Fruit fly (Drosophila melanogaster) whole organism, adult: ENCODE data around the gene CG5096.
A peak's percentile ranks its signal among the peaks of the same experiment; 100 is the strongest.

ENCODE experiments used
- CG11617 ChIP-seq: fragments of 200-800 bp; sonication (Bioruptor generic); optimal IDR thresholded peaks from 2 replicates; lab custom pipeline; 2017; ENCODE audit warnings: mild to moderate bottlenecking, missing biosample characterization, missing genetic modification reagents, missing genetic modification characterization
- CG12768 ChIP-seq: fragments of 200-800 bp; sonication (Bioruptor generic); optimal IDR thresholded peaks from 2 replicates; lab custom pipeline; 2017; ENCODE audit warnings: missing biosample characterization, missing genetic modification characterization, mild to moderate bottlenecking, moderate library complexity, missing genetic modification reagents
- CG14711 ChIP-seq: fragments of 200-800 bp; sonication (Bioruptor generic); optimal IDR thresholded peaks from 2 replicates; lab custom pipeline; 2018; ENCODE audit warnings: missing biosample characterization, mild to moderate bottlenecking, missing genetic modification characterization, moderate library complexity
- CG1620 ChIP-seq: fragments of 200-800 bp; sonication (Bioruptor generic); optimal IDR thresholded peaks from 2 replicates; lab custom pipeline; 2016; ENCODE audit warnings: missing biosample characterization, missing genetic modification characterization
- CG33017 ChIP-seq: fragments of 200-800 bp; sonication (Bioruptor generic); optimal IDR thresholded peaks from 2 replicates; lab custom pipeline; 2018; ENCODE audit warnings: missing biosample characterization, mild to moderate bottlenecking, missing genetic modification characterization, moderate library complexity
- CG5204 ChIP-seq: fragments of 200-800 bp; sonication (Bioruptor generic); optimal IDR thresholded peaks from 2 replicates; lab custom pipeline; 2016; ENCODE audit warnings: missing biosample characterization, missing genetic modification characterization
- CG7045 ChIP-seq: fragments of 200-800 bp; sonication (Bioruptor generic); optimal IDR thresholded peaks from 2 replicates; lab custom pipeline; 2017; ENCODE audit warnings: missing biosample characterization, mild to moderate bottlenecking, missing genetic modification characterization
- CG7101 ChIP-seq: fragments of 200-800 bp; sonication (Bioruptor generic); optimal IDR thresholded peaks from 2 replicates; lab custom pipeline; 2018; ENCODE audit warnings: missing biosample characterization, mild to moderate bottlenecking, missing genetic modification characterization, moderate library complexity
- Clk ChIP-seq: fragments of 200-800 bp; sonication (Bioruptor generic); optimal IDR thresholded peaks from 2 replicates; lab custom pipeline; 2017; ENCODE audit warnings: missing biosample characterization, missing genetic modification characterization
- Crg-1 ChIP-seq: fragments of 200-800 bp; sonication (Bioruptor generic); optimal IDR thresholded peaks from 2 replicates; lab custom pipeline; 2016; ENCODE audit warnings: missing biosample characterization, missing genetic modification characterization
- Hr96 ChIP-seq: fragments of 200-800 bp; sonication (Bioruptor generic); optimal IDR thresholded peaks from 2 replicates; lab custom pipeline; 2016; ENCODE audit warnings: missing biosample characterization, missing genetic modification characterization
- Mnt ChIP-seq: fragments of 200-800 bp; sonication (Bioruptor generic); optimal IDR thresholded peaks from 2 replicates; lab custom pipeline; 2016; ENCODE audit warnings: missing biosample characterization, mild to moderate bottlenecking, missing genetic modification characterization
- bab1 ChIP-seq: fragments of 200-800 bp; sonication (Bioruptor generic); optimal IDR thresholded peaks from 3 replicates; lab custom pipeline; 2019; ENCODE audit warnings: missing biosample characterization, mild to moderate bottlenecking, missing genetic modification characterization, moderate library complexity
- cic ChIP-seq: fragments of 200-800 bp; sonication (Bioruptor generic); optimal IDR thresholded peaks from 2 replicates; lab custom pipeline; 2017; ENCODE audit warnings: missing biosample characterization, mild to moderate bottlenecking, missing genetic modification characterization, moderate library complexity
- cnc ChIP-seq, 2 experiments: fragments of >200 bp; optimal IDR thresholded peaks; 2 replicates each; lab custom pipeline; 2017
- kay ChIP-seq: fragments of 200-800 bp; sonication (Bioruptor generic); peaks from one replicate; lab custom pipeline; 2016; ENCODE audit warnings: missing biosample characterization, missing genetic modification characterization, borderline replicate concordance
- ovo ChIP-seq: fragments of 200-800 bp; sonication (Bioruptor generic); optimal IDR thresholded peaks from 2 replicates; lab custom pipeline; 2016; ENCODE audit warnings: missing biosample characterization, missing genetic modification characterization
- pad ChIP-seq: fragments of 200-800 bp; sonication (Bioruptor generic); optimal IDR thresholded peaks from 3 replicates; lab custom pipeline; 2017; ENCODE audit warnings: missing biosample characterization, missing genetic modification characterization, mild to moderate bottlenecking, moderate library complexity, missing genetic modification reagents
- tj ChIP-seq: fragments of 200-800 bp; sonication (Bioruptor generic); optimal IDR thresholded peaks from 3 replicates; lab custom pipeline; 2017; ENCODE audit warnings: missing biosample characterization, mild to moderate bottlenecking, missing genetic modification characterization, moderate library complexity
- toe ChIP-seq: fragments of 200-800 bp; sonication (Bioruptor generic); optimal IDR thresholded peaks from 2 replicates; lab custom pipeline; 2016; ENCODE audit warnings: missing biosample characterization, missing genetic modification characterization

CG5096 gene

DNA sequence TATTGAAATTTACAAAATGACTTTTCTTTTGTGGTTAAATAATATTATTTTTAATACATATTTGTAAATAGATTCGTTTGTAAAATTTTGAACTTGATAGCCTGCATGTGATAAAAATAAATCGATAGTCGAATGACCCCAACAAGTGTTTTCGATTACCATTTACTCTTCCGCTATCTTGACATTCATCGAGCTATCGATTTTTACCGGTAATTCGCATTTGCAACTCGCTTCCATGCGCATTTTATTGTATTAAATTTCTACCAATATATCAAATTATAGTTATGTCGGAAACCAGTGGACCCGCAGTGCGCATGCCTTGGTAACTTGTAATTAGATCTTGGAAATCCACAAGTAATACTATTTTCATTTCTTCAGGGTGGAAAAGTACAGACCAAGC lies 36.9 kb downstream of the CG5096 start, which contains the start of gene RfC3:
RfC3 (plus strand) TSS at position 210 of the 400 bp plus-strand sequence.
- TF ChIP-seq kay (peak; percentile 94), pad (GFP tag; lab: Kevin White, UChicago) (no peak), toe (no peak), Clk (no peak), CG12768 (GFP tag; lab: Kevin White, UChicago) (no peak), Mnt (GFP tag; lab: Kevin White, UChicago) (peak; percentile 16), ovo (GFP tag; lab: Kevin White, UChicago) (no peak), CG1620 (GFP tag; lab: Kevin White, UChicago) (no peak), CG11617 (GFP tag; lab: Kevin White, UChicago) (no peak), CG14711 (tag; lab: Kevin White, UChicago) (no peak), CG7101 (tag; lab: Kevin White, UChicago) (no peak), bab1 (GFP tag; lab: Kevin White, UChicago) (no peak), CG5204 (no peak), cnc (optimal IDR thresholded peaks at IDR 0.05; lab: Kevin White, UChicago) (no peak), CG33017 (tag; lab: Kevin White, UChicago) (no peak), tj (GFP tag; lab: Kevin White, UChicago) (no peak)

DNA sequence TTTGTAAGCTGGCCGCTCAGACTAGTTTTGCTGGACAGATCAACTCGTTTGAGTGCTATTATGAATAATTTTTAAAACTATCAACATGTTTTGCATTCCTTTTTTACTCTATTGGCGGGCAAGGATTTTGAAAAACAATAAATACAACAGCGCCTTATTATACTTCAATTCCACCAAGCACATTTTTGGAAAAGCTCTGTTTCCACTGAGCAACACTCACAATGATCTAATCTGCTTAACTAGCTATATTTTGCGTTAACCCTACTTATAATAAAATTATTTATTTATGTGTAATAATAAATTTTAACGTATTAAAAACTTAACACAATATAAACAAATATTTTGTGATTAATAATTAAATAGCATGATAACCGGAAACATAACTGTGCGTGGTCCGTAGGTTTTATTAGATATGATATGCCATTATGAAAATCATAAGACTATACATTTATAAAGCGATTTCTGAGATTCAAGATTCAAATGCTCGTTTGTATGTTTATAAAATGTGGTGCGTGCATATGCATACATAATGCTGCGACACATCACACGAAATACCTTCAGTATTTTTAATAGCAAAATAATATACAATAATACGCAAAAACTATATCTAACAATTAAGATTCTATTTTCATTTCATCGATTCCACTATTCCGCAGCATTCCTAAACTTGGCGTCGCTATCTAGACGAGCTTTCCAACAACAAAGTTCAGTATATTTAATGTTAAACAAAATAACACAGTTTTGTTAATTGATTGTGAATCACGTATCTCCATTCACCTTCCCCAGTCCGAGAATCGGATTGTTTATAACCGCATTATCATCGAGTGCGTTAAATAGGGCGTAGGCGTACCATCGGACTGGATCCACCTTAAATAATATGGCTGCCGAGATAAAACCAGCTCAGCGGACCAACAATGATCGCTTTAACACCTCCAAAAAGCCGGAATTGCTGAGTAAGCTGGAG lies 40.9 kb downstream of the CG5096 start, which contains the start of the genes pie and Wdfy2:
pie (minus strand) TSS at position 138 of the 964 bp plus-strand sequence.
Wdfy2 (plus strand) TSS at position 649 of the 964 bp plus-strand sequence.
- TF ChIP-seq bab1 (GFP tag; lab: Kevin White, UChicago) (peak; percentile 4), tj (GFP tag; lab: Kevin White, UChicago) (peak; percentile 88), kay (peak; percentile 68), ovo (GFP tag; lab: Kevin White, UChicago) (no peak)

DNA sequence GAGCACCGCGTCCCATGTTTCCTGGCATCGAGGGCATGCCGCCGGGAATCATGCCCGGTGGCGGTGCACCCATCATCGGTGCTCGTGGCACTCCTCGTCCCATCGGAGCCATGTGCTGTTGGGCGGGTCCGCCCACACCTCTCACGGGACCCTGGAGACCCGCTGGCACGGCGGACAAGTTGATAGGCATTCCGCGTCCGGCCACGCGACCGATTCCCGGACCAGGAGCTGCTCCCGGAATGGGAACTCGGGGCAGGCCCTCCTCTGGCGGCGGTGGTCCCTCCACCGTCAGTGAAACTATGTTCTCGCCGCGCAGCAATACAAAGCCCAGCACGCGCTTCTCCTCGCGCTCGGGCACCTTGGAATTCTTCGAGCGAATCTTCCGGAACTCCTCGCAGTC lies 43.5 kb downstream of the CG5096 start:
- TF ChIP-seq CG11617 (GFP tag; lab: Kevin White, UChicago) (no peak), tj (GFP tag; lab: Kevin White, UChicago) (no peak), bab1 (GFP tag; lab: Kevin White, UChicago) (no peak), CG7045 (no peak), Hr96 (GFP tag; lab: Kevin White, UChicago) (no peak)

DNA sequence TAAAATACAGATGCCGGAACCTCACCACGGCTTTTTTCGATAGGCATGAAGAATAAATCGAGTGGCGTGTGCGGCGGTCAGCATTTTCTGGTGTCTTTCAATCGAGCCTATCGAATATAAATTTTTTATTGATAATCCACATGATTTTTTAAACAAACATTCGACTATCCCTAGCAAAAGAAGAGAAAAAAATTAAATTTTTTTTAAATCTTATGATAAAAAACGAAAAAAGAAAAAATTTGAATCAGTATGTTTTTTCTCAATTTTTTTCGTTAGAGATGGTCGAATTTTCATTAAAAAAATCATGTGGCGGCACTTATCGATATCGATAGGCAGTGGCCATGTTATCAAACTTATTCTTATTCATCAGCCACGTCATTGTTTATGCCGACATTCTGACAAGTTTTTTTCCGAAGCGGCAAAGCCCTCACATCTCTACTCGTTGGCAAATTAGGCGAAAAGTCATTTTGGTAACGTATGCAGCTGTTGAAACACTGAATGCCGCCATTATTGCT lies 44.5 kb downstream of the CG5096 start, which contains the start of the genes SmB and KdelR:
SmB (minus strand) TSS at position 94 of the 515 bp plus-strand sequence.
KdelR (plus strand) TSS at position 354 of the 515 bp plus-strand sequence.
- TF ChIP-seq Mnt (GFP tag; lab: Kevin White, UChicago) = peak; percentile 89
- no peak for TF ChIP-seq Hr96 (GFP tag; lab: Kevin White, UChicago)
- TF ChIP-seq pad (GFP tag; lab: Kevin White, UChicago) = no peak
- no peak for TF ChIP-seq Clk
- TF ChIP-seq cnc (optimal IDR thresholded peaks at IDR 0.05; lab: Kevin White, UChicago) = peak in 1 of 2 experiments; percentile 2
- TF ChIP-seq Crg-1 (GFP tag; lab: Kevin White, UChicago) = peak; percentile 54
- no peak for TF ChIP-seq CG12768 (GFP tag; lab: Kevin White, UChicago)
- no peak for TF ChIP-seq kay
- TF ChIP-seq CG33017 (tag; lab: Kevin White, UChicago) = no peak
- no peak for TF ChIP-seq CG5204
- peak; percentile 63 for TF ChIP-seq CG7101 (tag; lab: Kevin White, UChicago)
- no peak for TF ChIP-seq CG1620 (GFP tag; lab: Kevin White, UChicago)
- no peak for TF ChIP-seq CG7045
- no peak for TF ChIP-seq ovo (GFP tag; lab: Kevin White, UChicago)
- peak; percentile 65 for TF ChIP-seq CG11617 (GFP tag; lab: Kevin White, UChicago)
- peak; percentile 97 for TF ChIP-seq tj (GFP tag; lab: Kevin White, UChicago)
- peak; percentile 34 for TF ChIP-seq bab1 (GFP tag; lab: Kevin White, UChicago)
- TF ChIP-seq CG14711 (tag; lab: Kevin White, UChicago) = peak; percentile 65
- TF ChIP-seq toe = no peak
- TF ChIP-seq cic (GFP tag; lab: Kevin White, UChicago) = peak; percentile 26

DNA sequence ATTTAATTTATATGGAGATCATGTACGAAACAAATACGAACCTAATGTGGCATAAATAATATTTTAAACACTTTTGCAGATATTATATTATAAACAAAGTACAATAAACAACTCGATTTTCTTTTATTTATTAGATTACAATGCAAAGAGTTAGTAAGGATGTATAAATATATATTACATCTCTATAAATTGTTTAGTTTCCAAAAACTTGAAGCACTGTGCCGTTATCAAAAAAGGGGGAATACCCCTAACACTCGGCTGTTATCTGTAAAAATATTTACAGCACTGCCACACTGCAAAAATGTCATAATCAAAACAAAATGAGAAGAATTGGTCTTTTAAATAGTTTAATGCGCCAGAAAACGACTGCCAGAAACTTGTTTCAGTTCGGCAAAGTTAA lies 46.5 kb downstream of the CG5096 start, which contains the start of gene CG5188:
CG5188 (plus strand) TSS at position 302 of the 400 bp plus-strand sequence.
- TF ChIP-seq cic (GFP tag; lab: Kevin White, UChicago) = peak; percentile 2
- no peak for TF ChIP-seq Crg-1 (GFP tag; lab: Kevin White, UChicago)
- peak; percentile 55 for TF ChIP-seq CG11617 (GFP tag; lab: Kevin White, UChicago)
- no peak for TF ChIP-seq pad (GFP tag; lab: Kevin White, UChicago)
- TF ChIP-seq bab1 (GFP tag; lab: Kevin White, UChicago) = peak; percentile 51
- peak; percentile 10 for TF ChIP-seq CG7045
- TF ChIP-seq CG7101 (tag; lab: Kevin White, UChicago) = peak; percentile 55
- no peak for TF ChIP-seq CG1620 (GFP tag; lab: Kevin White, UChicago)
- TF ChIP-seq toe = no peak
- TF ChIP-seq CG33017 (tag; lab: Kevin White, UChicago) = peak; percentile 66
- no peak for TF ChIP-seq Clk
- TF ChIP-seq cnc (optimal IDR thresholded peaks at IDR 0.05; lab: Kevin White, UChicago) = no peak
- peak; percentile 30 for TF ChIP-seq Mnt (GFP tag; lab: Kevin White, UChicago)
- no peak for TF ChIP-seq CG5204
- TF ChIP-seq tj (GFP tag; lab: Kevin White, UChicago) = peak; percentile 1
- no peak for TF ChIP-seq Hr96 (GFP tag; lab: Kevin White, UChicago)
- TF ChIP-seq CG12768 (GFP tag; lab: Kevin White, UChicago) = no peak
- peak; percentile 10 for TF ChIP-seq ovo (GFP tag; lab: Kevin White, UChicago)
- peak; percentile 59 for TF ChIP-seq CG14711 (tag; lab: Kevin White, UChicago)
- no peak for TF ChIP-seq kay
